Fruit fly (Drosophila melanogaster) whole organism, larva: ENCODE results near the gene shv.
A peak's percentile ranks its signal among the peaks of the same experiment; 100 is the strongest.

Source experiments
- noc ChIP-seq: fragments of 200-800 bp; sonication (Bioruptor generic); optimal IDR thresholded peaks from 3 replicates; lab custom pipeline; 2019; ENCODE audit warnings: missing biosample characterization, mild to moderate bottlenecking, missing genetic modification characterization, moderate library complexity

shv gene

DNA sequence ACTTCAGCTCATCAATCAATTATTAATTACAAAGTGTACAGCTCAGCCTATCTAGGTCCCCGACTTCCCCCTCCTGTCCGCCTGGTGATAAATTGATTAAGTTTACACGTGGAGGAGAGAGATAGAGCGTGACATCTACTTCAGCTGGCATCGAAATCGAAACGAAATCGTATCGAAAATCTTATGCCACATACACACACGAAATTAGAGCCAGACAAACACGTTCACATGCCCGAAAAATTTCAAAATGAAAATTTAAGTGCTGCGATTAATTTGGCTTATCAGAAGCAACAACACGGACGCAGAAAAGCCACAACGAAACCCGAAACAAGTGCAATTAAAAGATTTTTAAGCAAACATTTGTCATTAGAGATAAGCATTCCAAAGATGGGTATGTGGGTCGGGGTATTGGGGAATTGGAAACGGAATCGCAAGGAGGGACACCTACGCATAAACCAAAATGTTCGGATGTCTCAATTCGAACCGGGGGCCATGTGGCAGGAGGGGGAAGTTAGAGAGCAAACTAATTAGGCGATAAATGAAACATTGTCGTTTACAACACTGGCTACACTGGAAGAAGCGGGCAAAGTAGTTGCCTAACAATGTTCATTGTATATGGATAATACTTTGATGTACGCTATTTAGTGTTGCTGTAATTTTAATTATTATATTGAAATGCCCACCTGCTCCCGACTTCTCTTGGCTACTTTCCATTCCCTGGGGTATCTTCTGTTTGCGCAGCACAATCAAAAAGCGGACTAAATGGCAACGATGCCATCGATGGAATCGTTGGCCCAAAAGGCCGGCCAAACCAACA lies 45.0 kb downstream of the shv start:
- TF ChIP-seq noc (tag; lab: Kevin White, UChicago) = peak; percentile 7

DNA sequence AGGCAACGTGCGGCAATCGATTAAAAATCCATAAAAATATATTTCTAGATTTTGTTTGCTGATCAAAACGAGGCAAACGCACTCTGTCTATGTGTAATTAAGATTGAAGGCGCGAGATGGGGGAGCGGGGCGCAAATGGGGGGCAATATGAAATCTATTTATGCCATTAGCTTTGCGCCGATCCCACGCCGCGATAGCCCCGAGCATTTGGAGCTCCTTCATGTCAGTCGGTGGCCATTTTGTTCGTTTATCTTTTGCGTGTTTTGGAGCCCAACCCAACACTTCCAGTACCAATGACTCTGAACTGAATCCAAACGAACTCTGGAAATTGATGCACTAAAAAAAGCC lies 45.5 kb downstream of the shv start:
- no peak for TF ChIP-seq noc (tag; lab: Kevin White, UChicago)

DNA sequence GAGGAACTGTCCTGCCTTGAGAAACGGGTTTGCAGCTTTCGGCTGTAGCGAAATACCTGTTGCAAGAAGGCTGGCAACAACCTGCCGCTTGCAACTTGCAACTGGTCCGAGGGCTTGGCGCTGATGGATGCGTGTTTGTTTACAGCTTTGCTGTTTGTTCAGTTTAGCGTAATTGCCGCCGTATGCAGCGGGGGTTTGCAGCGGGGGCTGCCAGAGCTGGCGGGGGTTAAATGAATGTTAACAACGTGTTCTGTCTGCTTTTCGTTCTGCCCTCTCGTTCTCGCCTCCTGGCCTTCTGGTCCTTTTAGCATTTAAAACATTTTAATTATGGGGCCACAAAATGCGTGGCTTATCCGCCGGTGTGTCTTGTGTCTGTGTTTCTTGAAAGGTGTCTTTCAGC lies 47.0 kb downstream of the shv start:
- no peak for TF ChIP-seq noc (tag; lab: Kevin White, UChicago)

DNA sequence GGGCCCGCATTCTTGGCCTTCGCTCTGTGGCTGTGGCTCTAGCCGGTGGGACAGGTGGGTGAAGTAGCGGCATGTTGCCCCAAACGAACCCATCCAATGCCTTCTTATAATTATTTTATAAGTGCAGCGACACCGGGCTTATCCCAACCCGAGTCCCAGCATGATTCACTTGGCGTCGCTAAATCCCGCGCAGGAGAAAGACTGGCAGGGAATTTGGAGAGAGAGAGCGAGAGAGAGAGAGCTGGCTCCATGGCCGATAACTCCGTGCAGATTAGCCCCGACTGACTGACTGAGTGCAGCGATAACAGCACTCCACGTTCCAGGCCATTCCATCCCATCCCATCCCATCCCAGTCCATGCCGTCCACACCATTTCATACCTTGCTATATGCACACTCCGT lies 48.7 kb downstream of the shv start:
- TF ChIP-seq noc (tag; lab: Kevin White, UChicago) = no peak
